Fruit fly (Drosophila melanogaster): ENCODE data around the gene BI-1.

BI-1 gene

dm6 chr3L:8289336-8290258 is 19.1 kb downstream of the BI-1 start, which contains the start of gene cert (continued):
- peak; percentile 3 for TF ChIP-seq CG6808 (GFP tag; optimal IDR thresholded peaks at IDR 0.05)
- peak; percentile 10 for TF ChIP-seq lz (GFP tag; optimal IDR thresholded peaks at IDR 0.05)
- TF ChIP-seq fd59A (GFP tag; optimal IDR thresholded peaks at IDR 0.05), result no peak
- TF ChIP-seq topi (GFP tag; optimal IDR thresholded peaks at IDR 0.05), result no peak
- TF ChIP-seq CG7368 (GFP tag; optimal IDR thresholded peaks at IDR 0.05), result peak; percentile 40
- no peak for TF ChIP-seq CG11294 (GFP tag; IDR thresholded peaks at IDR 0.05)
- TF ChIP-seq CG3032 (tag; optimal IDR thresholded peaks at IDR 0.05), result peak; percentile 13
- no peak for TF ChIP-seq CG11762 (GFP tag; optimal IDR thresholded peaks at IDR 0.05; ENCODE audit: insufficient read depth)
- no peak for TF ChIP-seq eg (GFP tag; IDR thresholded peaks at IDR 0.05)
- no peak for TF ChIP-seq Sox15 (GFP tag; optimal IDR thresholded peaks at IDR 0.05)
- TF ChIP-seq CG6792 (GFP tag; optimal IDR thresholded peaks at IDR 0.05), result peak; percentile 32
- TF ChIP-seq Sox14 (GFP tag; optimal IDR thresholded peaks at IDR 0.05), result peak; percentile 59
- TF ChIP-seq spab (GFP tag; optimal IDR thresholded peaks at IDR 0.05), result no peak
- TF ChIP-seq salr (GFP tag; optimal IDR thresholded peaks at IDR 0.05), result peak in 1 of 2 experiments; percentile 11
- no peak for TF ChIP-seq dac (GFP tag; optimal IDR thresholded peaks at IDR 0.05)
- peak in 1 of 2 experiments; percentile 49 for TF ChIP-seq ss (GFP tag; optimal IDR thresholded peaks at IDR 0.05)
- peak; percentile 40 for TF ChIP-seq Sox102F (GFP tag; optimal IDR thresholded peaks at IDR 0.05)
- peak; percentile 53 for TF ChIP-seq esn (GFP tag; optimal IDR thresholded peaks at IDR 0.05)

DNA sequence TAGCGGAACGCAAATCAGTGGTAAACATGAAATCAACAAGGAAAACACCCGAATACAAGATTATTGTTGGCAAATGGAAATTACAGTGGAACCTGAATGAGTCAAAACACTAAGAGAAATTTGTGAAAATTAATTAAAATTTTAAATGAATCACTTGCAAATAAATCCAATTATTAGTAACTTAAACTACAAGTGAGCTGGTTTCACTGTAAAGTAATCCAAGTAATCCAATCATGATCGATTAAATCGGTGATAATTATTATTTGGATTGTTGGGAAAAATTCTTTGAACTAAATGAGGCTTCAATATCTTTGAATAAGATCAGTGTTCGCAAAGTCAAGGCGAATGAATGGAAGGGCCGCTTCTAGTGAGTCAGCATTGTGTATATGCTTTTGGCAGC is 20.3 kb downstream of the BI-1 start:
- TF ChIP-seq CG15336 (GFP tag; IDR thresholded peaks at IDR 0.05) (no peak), CG8119 (GFP tag; IDR thresholded peaks at IDR 0.05) (no peak), vri (GFP tag; optimal IDR thresholded peaks at IDR 0.05) (no peak), CG6854 (GFP tag; optimal IDR thresholded peaks at IDR 0.05) (no peak), Hr4 (GFP tag; optimal IDR thresholded peaks at IDR 0.05) (no peak), Gug (GFP tag; IDR thresholded peaks at IDR 0.05) (no peak), Eip78C (GFP tag) (no peak), Hr39 (GFP tag; optimal IDR thresholded peaks at IDR 0.05) (peak; percentile 20), Eip93F (GFP tag; optimal IDR thresholded peaks at IDR 0.05) (no peak), pdm3 (GFP tag; optimal IDR thresholded peaks at IDR 0.05) (no peak), Hr38 (GFP tag; optimal IDR thresholded peaks at IDR 0.05) (no peak), Smox (GFP tag; optimal IDR thresholded peaks at IDR 0.05) (peak; percentile 14), Met (GFP tag; optimal IDR thresholded peaks at IDR 0.05) (peak; percentile 40), dsx (GFP tag; optimal IDR thresholded peaks at IDR 0.05; ENCODE audit: poor library complexity, severe bottlenecking) (no peak), svp (GFP tag) (peak; percentile 70), salr (GFP tag; optimal IDR thresholded peaks at IDR 0.05) (no peak), topi (GFP tag; optimal IDR thresholded peaks at IDR 0.05) (peak; percentile 29), Ets96B (tag; optimal IDR thresholded peaks at IDR 0.05) (no peak), CG10631 (GFP tag; optimal IDR thresholded peaks at IDR 0.05) (no peak), esn (GFP tag; optimal IDR thresholded peaks at IDR 0.05) (peak; percentile 28), eg (GFP tag; IDR thresholded peaks at IDR 0.05) (no peak), lz (GFP tag; optimal IDR thresholded peaks at IDR 0.05) (peak; percentile 4), OdsH (GFP tag; optimal IDR thresholded peaks at IDR 0.05) (no peak), acj6 (GFP tag; optimal IDR thresholded peaks at IDR 0.05) (no peak), CG6808 (GFP tag; optimal IDR thresholded peaks at IDR 0.05) (no peak), CG6276 (GFP tag; optimal IDR thresholded peaks at IDR 0.05) (no peak), CG31627 (GFP tag; optimal IDR thresholded peaks at IDR 0.05) (peak; percentile 2)
